Worm (Caenorhabditis elegans) whole organism, L2 larva: Measurements from ENCODE around the gene EGAP2.2.

Experiments used
- C34F6.9 ChIP-seq: fragments of 150-350 bp; optimal IDR thresholded peaks from 2 replicates; lab custom pipeline; 2014; ENCODE audit warnings: missing biosample characterization, missing genetic modification characterization
- F13H6.1 ChIP-seq: sonication (generic microtip); optimal IDR thresholded peaks from 2 replicates; lab custom pipeline; 2016; ENCODE audit warnings: missing genetic modification characterization, missing compliant biosample characterization
- R02D3.7 ChIP-seq: fragments of 150-350 bp; optimal IDR thresholded peaks from 2 replicates; lab custom pipeline; 2014; ENCODE audit warnings: missing biosample characterization, missing genetic modification characterization
- Y55F3AM.14 ChIP-seq: fragments of 200-800 bp; sonication (Bioruptor generic); optimal IDR thresholded peaks from 2 replicates; lab custom pipeline; 2018; ENCODE audit warnings: mild to moderate bottlenecking, missing genetic modification characterization, missing compliant biosample characterization
- ZK546.5 ChIP-seq: sonication (generic microtip); optimal IDR thresholded peaks from 2 replicates; lab custom pipeline; 2017; ENCODE audit warnings: missing biosample characterization, missing genetic modification characterization
- ama-1 ChIP-seq: fragments of 150-350 bp; optimal IDR thresholded peaks from 2 replicates; lab custom pipeline; 2018; ENCODE audit warnings: inconsistent platforms
- blmp-1 ChIP-seq: sonication (generic microtip); optimal IDR thresholded peaks from 2 replicates; lab custom pipeline; 2017; ENCODE audit warnings: missing genetic modification characterization, mild to moderate bottlenecking, missing compliant biosample characterization, antibody characterized with exemption, moderate library complexity; ENCODE audit not compliant: insufficient read depth
- ceh-16 ChIP-seq: fragments of 150-350 bp; optimal IDR thresholded peaks from 2 replicates; lab custom pipeline; 2014; ENCODE audit warnings: missing biosample characterization, missing genetic modification characterization
- ceh-82 ChIP-seq: fragments of 150-350 bp; optimal IDR thresholded peaks from 2 replicates; lab custom pipeline; 2014; ENCODE audit warnings: missing biosample characterization, missing genetic modification characterization
- crh-2 ChIP-seq: sonication (generic microtip); optimal IDR thresholded peaks from 2 replicates; lab custom pipeline; 2017; ENCODE audit warnings: missing biosample characterization, missing genetic modification characterization
- dmd-4 ChIP-seq: sonication (generic microtip); optimal IDR thresholded peaks from 2 replicates; lab custom pipeline; 2017; ENCODE audit warnings: missing biosample characterization, missing genetic modification characterization
- egl-27 ChIP-seq: sonication (generic microtip); optimal IDR thresholded peaks from 3 replicates; lab custom pipeline; 2017; ENCODE audit warnings: missing biosample characterization, missing genetic modification reagents, missing genetic modification characterization
- elt-1 ChIP-seq: fragments of 150-350 bp; optimal IDR thresholded peaks from 2 replicates; lab custom pipeline; 2014; ENCODE audit warnings: missing biosample characterization, missing genetic modification characterization
- fos-1 ChIP-seq: fragments of 150-350 bp; optimal IDR thresholded peaks from 2 replicates; lab custom pipeline; 2014; ENCODE audit warnings: missing biosample characterization, missing genetic modification characterization
- gmeb-1 ChIP-seq: fragments of 150-350 bp; optimal IDR thresholded peaks from 2 replicates; lab custom pipeline; 2014; ENCODE audit warnings: missing biosample characterization, missing genetic modification characterization
- lin-11 ChIP-seq: fragments of 150-350 bp; sonication (generic microtip); optimal IDR thresholded peaks from 2 replicates; lab custom pipeline; 2014; ENCODE audit warnings: missing biosample characterization, missing genetic modification characterization, inconsistent platforms, mixed read lengths
- lin-13 ChIP-seq: fragments of 150-350 bp; optimal IDR thresholded peaks from 2 replicates; lab custom pipeline; 2014; ENCODE audit warnings: missing biosample characterization, missing genetic modification reagents, missing genetic modification characterization
- lsy-2 ChIP-seq, 2 experiments: fragments of 150-350 bp in 1 of 2; sonication (generic microtip) in 1 of 2; optimal IDR thresholded peaks; 2 replicates each; lab custom pipeline; 2014 to 2017; ENCODE audit warnings: missing biosample characterization in 2 of 2, missing genetic modification characterization in 2 of 2
- mab-5 ChIP-seq: fragments of 150-350 bp; optimal IDR thresholded peaks from 2 replicates; lab custom pipeline; 2014; ENCODE audit warnings: missing biosample characterization, missing genetic modification characterization
- mbf-1 ChIP-seq: sonication (generic microtip); optimal IDR thresholded peaks from 2 replicates; lab custom pipeline; 2017; ENCODE audit warnings: missing biosample characterization, missing genetic modification characterization
- mdl-1 ChIP-seq, 2 experiments: fragments of 150-350 bp in 1 of 2; sonication (generic microtip) in 1 of 2; optimal IDR thresholded peaks; 2 replicates each; lab custom pipeline; 2017; ENCODE audit warnings: missing biosample characterization in 2 of 2, missing genetic modification characterization in 2 of 2
- nhr-129 ChIP-seq: fragments of 150-350 bp; optimal IDR thresholded peaks from 2 replicates; lab custom pipeline; 2014; ENCODE audit warnings: missing biosample characterization, missing genetic modification characterization
- nhr-21 ChIP-seq: fragments of 150-350 bp; optimal IDR thresholded peaks from 2 replicates; lab custom pipeline; 2014; ENCODE audit warnings: missing biosample characterization, missing genetic modification characterization
- nhr-23 ChIP-seq: fragments of 150-350 bp; optimal IDR thresholded peaks from 2 replicates; lab custom pipeline; 2014; ENCODE audit warnings: missing biosample characterization, missing genetic modification reagents, missing genetic modification characterization
- nhr-237 ChIP-seq: fragments of 150-350 bp; optimal IDR thresholded peaks from 2 replicates; lab custom pipeline; 2014; ENCODE audit warnings: missing biosample characterization, missing genetic modification characterization
- nhr-25 ChIP-seq: fragments of 150-350 bp; sonication (generic microtip); optimal IDR thresholded peaks from 3 replicates; lab custom pipeline; 2014; ENCODE audit warnings: missing biosample characterization, missing genetic modification characterization
- nhr-77 ChIP-seq: fragments of 150-350 bp; optimal IDR thresholded peaks from 2 replicates; lab custom pipeline; 2014; ENCODE audit warnings: missing biosample characterization, missing genetic modification characterization
- peb-1 ChIP-seq: fragments of 150-350 bp; optimal IDR thresholded peaks from 2 replicates; lab custom pipeline; 2014; ENCODE audit warnings: missing biosample characterization, missing genetic modification characterization
- sem-4 ChIP-seq: fragments of 150-350 bp; optimal IDR thresholded peaks from 2 replicates; lab custom pipeline; 2014; ENCODE audit warnings: missing biosample characterization, missing genetic modification reagents, missing genetic modification characterization
- sma-3 ChIP-seq: sonication (generic microtip); optimal IDR thresholded peaks from 2 replicates; lab custom pipeline; 2016; ENCODE audit warnings: missing genetic modification reagents, missing genetic modification characterization, missing compliant biosample characterization
- sma-9 ChIP-seq, 2 experiments: fragments of 150-350 bp in 1 of 2; sonication (generic microtip) in 1 of 2; optimal IDR thresholded peaks; 2 replicates each; lab custom pipeline; 2014 to 2016; ENCODE audit warnings: missing genetic modification characterization in 2 of 2, mild to moderate bottlenecking in 1 of 2, missing biosample characterization in 1 of 2, missing compliant biosample characterization in 1 of 2, missing genetic modification reagents in 1 of 2, moderate library complexity in 1 of 2
- snpc-4 ChIP-seq: fragments of 150-350 bp; optimal IDR thresholded peaks from 2 replicates; lab custom pipeline; 2014; ENCODE audit warnings: missing biosample characterization, missing genetic modification characterization
- unc-39 ChIP-seq: fragments of 150-350 bp; optimal IDR thresholded peaks from 2 replicates; lab custom pipeline; 2014; ENCODE audit warnings: missing biosample characterization, missing genetic modification characterization
- unc-55 ChIP-seq: fragments of 150-350 bp; sonication (generic microtip); optimal IDR thresholded peaks from 3 replicates; lab custom pipeline; 2014; ENCODE audit warnings: missing biosample characterization, missing genetic modification reagents, missing genetic modification characterization
- zag-1 ChIP-seq: fragments of 150-350 bp; optimal IDR thresholded peaks from 2 replicates; lab custom pipeline; 2014; ENCODE audit warnings: missing biosample characterization, missing genetic modification characterization
- ztf-11 ChIP-seq: sonication (generic microtip); optimal IDR thresholded peaks from 2 replicates; lab custom pipeline; 2017; ENCODE audit warnings: missing biosample characterization, missing genetic modification characterization
- ztf-4 ChIP-seq: fragments of 150-350 bp; optimal IDR thresholded peaks from 2 replicates; lab custom pipeline; 2014; ENCODE audit warnings: missing biosample characterization, missing genetic modification characterization

EGAP2.2 gene

DNA sequence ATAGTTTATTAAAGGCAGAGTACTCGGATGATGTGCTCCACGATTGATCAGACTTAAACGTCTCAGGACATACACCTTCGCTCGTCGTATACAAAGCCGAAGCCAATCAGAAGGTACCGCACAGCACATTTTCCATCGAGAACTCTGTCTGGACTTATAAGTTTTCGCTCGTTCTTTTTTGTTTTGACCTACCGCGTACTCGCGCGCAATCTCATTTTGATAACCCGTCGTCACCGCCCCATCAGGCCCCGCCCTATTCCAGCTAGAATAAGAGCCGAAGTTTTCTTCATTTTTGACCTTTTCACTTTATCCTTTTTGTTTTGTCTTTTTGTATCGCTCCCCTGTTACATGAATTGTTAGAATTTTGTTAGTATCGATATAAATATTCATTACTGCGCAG lies at the start of gene EGAP2.2:
TSS of gene EGAP2.2 (plus strand) at position 301 of the 400 bp plus-strand sequence.
- TF ChIP-seq zag-1 (tag; lab: Kevin White, UChicago): no peak

DNA sequence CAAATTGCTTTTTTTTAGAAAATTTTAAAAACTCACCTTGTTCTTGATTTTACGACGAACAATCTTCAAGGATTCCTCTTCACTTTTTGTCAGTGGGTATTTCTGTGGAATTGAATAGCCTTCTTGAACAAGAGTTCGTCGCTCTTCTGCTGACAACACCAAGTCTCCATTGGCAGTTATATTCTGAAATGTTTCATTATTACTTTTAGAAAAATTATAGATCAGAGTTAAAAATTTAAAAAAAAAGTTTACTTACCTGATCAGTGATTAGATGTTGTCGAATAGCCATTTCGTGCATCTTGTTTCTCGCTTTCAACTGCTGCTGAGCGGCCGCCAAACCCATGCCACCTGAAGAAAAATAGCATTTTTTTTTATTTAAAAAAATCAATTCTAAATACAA lies 49.4 kb upstream of the EGAP2.2 start:
- TF ChIP-seq gmeb-1 (no peak), unc-55 (GFP tag; lab: Kevin White, UChicago) (no peak), peb-1 (no peak), zag-1 (tag; lab: Kevin White, UChicago) (no peak), C34F6.9 (tag; lab: Kevin White, UChicago) (no peak), dmd-4 (tag; lab: Kevin White, UChicago) (no peak), ztf-4 (no peak), elt-1 (tag; lab: Kevin White, UChicago) (no peak), ZK546.5 (tag; lab: Kevin White, UChicago) (no peak), mdl-1 (tag; optimal IDR thresholded peaks at IDR 0.05; lab: Kevin White, UChicago) (no peak), nhr-77 (no peak), R02D3.7 (tag; lab: Kevin White, UChicago) (no peak), mab-5 (tag; lab: Kevin White, UChicago) (no peak), sma-3 (GFP tag; lab: Kevin White, UChicago) (no peak), egl-27 (tag; lab: Kevin White, UChicago) (no peak), nhr-129 (no peak), lsy-2 (tag; optimal IDR thresholded peaks at IDR 0.05; lab: Kevin White, UChicago) (no peak)

DNA sequence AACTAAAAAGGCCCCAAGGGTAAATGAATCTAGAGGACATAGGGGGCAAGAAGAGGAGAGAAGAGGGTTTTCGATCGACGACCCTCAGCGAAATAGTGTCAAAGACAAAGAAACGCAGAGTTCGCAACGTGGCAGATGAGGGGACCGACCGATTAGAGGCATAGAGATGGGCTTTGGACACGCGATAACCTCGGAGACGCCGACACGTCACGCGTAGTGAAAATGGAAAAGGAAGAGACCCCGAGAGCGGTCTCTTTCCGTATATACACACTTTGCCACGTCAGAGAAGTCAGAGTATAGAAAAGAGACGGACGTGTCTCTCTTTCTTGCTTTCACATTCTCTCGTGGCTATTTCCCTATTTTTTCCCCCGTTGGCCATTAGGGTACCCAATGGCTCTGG lies 48.2 kb upstream of the EGAP2.2 start:
- TF ChIP-seq nhr-25 (tag; lab: Kevin White, UChicago): peak; percentile 51
- TF ChIP-seq ceh-82: no peak
- TF ChIP-seq elt-1 (tag; lab: Kevin White, UChicago): no peak
- TF ChIP-seq sma-9 (GFP tag; optimal IDR thresholded peaks at IDR 0.05; lab: Kevin White, UChicago): peak; percentile 79
- TF ChIP-seq sma-9 (tag; optimal IDR thresholded peaks at IDR 0.05; lab: Kevin White, UChicago): no peak
- TF ChIP-seq R02D3.7 (tag; lab: Kevin White, UChicago): no peak
- TF ChIP-seq egl-27 (tag; lab: Kevin White, UChicago): peak; percentile 54
- peak; percentile 69 for TF ChIP-seq Y55F3AM.14 (GFP tag; lab: Kevin White, UChicago)
- peak; percentile 74 for TF ChIP-seq blmp-1 (tag; lab: Kevin White, UChicago)
- no peak for TF ChIP-seq nhr-77
- TF ChIP-seq F13H6.1: peak; percentile 80
- TF ChIP-seq ceh-16: no peak
- TF ChIP-seq nhr-23 (tag; lab: Kevin White, UChicago): no peak
- TF ChIP-seq fos-1: peak; percentile 48
- TF ChIP-seq crh-2 (tag; lab: Kevin White, UChicago): no peak
- TF ChIP-seq nhr-237 (tag; lab: Kevin White, UChicago): no peak
- TF ChIP-seq nhr-129: peak; percentile 77
- TF ChIP-seq C34F6.9 (tag; lab: Kevin White, UChicago): peak; percentile 72
- peak; percentile 71 for TF ChIP-seq zag-1 (tag; lab: Kevin White, UChicago)
- peak; percentile 61 for TF ChIP-seq unc-55 (GFP tag; lab: Kevin White, UChicago)
- peak; percentile 75 to 85 for TF ChIP-seq mdl-1 (tag; optimal IDR thresholded peaks at IDR 0.05; lab: Kevin White, UChicago)
- peak; percentile 62 for TF ChIP-seq snpc-4 (tag; lab: Kevin White, UChicago)
- no peak for TF ChIP-seq ztf-11
- peak; percentile 49 for TF ChIP-seq lin-11 (tag; lab: Kevin White, UChicago)
- TF ChIP-seq sma-3 (GFP tag; lab: Kevin White, UChicago): peak; percentile 22
- TF ChIP-seq ama-1 (lab: Kevin White, UChicago): no peak
- peak; percentile 55 for TF ChIP-seq lin-13 (GFP tag; lab: Kevin White, UChicago)
- peak; percentile 34 for TF ChIP-seq nhr-21 (tag; lab: Kevin White, UChicago)
- TF ChIP-seq mbf-1 (tag; lab: Kevin White, UChicago): no peak
- TF ChIP-seq sem-4: peak; percentile 56
- peak; percentile 6 for TF ChIP-seq ZK546.5 (tag; lab: Kevin White, UChicago)
- TF ChIP-seq lsy-2 (tag; optimal IDR thresholded peaks at IDR 0.05; lab: Kevin White, UChicago): peak; percentile 18 to 74

DNA sequence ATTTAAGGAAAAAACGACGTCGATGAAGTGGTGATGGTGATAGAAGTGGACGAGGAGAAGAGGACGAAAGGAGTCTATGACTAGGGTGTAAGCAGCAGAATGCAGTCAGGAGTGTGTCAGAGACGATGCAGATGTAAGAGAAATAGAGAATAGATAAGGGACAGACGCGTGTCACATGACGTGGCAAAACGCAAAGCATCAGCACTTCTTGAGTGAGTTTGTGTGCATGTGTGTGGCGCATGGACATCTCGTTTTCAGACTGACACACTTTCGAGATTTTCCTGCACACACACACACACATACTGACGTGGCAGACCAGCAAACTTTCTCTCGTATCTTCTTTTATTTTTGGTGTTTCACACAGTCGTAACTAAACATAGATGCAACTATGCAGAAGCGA lies 47.2 kb upstream of the EGAP2.2 start:
- TF ChIP-seq C34F6.9 (tag; lab: Kevin White, UChicago) (peak; percentile 67), sma-9 (GFP tag; optimal IDR thresholded peaks at IDR 0.05; lab: Kevin White, UChicago) (peak; percentile 81), sma-9 (tag; optimal IDR thresholded peaks at IDR 0.05; lab: Kevin White, UChicago) (no peak), nhr-129 (peak; percentile 88), blmp-1 (tag; lab: Kevin White, UChicago) (peak; percentile 81), nhr-21 (tag; lab: Kevin White, UChicago) (peak; percentile 62), nhr-25 (tag; lab: Kevin White, UChicago) (peak; percentile 56), gmeb-1 (peak; percentile 66), F13H6.1 (peak; percentile 70), mbf-1 (tag; lab: Kevin White, UChicago) (no peak), lsy-2 (tag; optimal IDR thresholded peaks at IDR 0.05; lab: Kevin White, UChicago) (peak in 1 of 2 experiments; percentile 74), fos-1 (peak; percentile 76), unc-39 (tag; lab: Kevin White, UChicago) (no peak), sem-4 (peak; percentile 44), mdl-1 (tag; optimal IDR thresholded peaks at IDR 0.05; lab: Kevin White, UChicago) (peak in 1 of 2 experiments; percentile 45), lin-11 (tag; lab: Kevin White, UChicago) (no peak), mab-5 (tag; lab: Kevin White, UChicago) (no peak), sma-3 (GFP tag; lab: Kevin White, UChicago) (peak; percentile 47), zag-1 (tag; lab: Kevin White, UChicago) (peak; percentile 41), nhr-23 (tag; lab: Kevin White, UChicago) (no peak), lin-13 (GFP tag; lab: Kevin White, UChicago) (peak; percentile 44)
